Fruit fly (Drosophila melanogaster): ENCODE measurements around the gene Nek2.

The Nek2 gene

DNA sequence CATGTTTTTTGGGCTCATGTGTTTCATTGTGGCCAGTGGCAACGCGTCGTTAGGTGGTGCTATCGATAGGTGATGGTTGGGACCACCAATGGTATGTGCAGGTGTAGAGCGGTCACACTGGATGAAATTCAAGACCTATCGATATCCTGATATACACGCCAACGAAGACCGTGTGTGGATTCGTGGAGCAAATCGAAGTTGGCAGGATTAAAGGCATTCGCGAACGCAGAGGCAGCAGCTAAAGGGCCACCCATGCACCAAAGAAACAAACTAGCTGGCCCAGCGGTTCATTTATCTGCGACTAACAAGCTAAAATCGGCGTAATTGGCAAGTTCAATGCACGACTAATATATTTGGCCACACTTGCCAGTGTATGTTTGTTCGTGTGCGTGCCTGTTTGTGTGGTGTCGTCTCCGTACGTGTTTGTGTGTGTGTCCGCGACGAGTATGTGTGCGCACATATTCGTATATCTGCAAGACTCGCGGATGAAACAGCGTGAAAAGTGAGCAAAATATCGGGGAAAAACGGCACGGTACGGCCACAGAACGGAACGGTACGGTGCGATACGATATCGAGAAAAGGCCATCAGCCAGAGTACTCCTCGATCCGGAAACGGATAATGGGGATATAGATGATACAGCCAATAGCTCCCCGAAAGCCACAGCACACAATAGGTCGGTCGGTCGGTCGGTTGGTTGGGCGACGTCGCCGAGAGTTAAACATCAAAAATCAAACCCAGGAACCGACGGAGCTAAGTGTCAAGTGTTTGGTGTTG lies 44.5 kb upstream of the Nek2 start, which contains the start of gene Ubr3 (continued):
- TF ChIP-seq Fer3 (tag; optimal IDR thresholded peaks at IDR 0.05), result no peak
- TF ChIP-seq gro (GFP tag; optimal IDR thresholded peaks at IDR 0.05), result no peak
- peak; percentile 22 for TF ChIP-seq zfh2 (GFP tag; optimal IDR thresholded peaks at IDR 0.05)
- no peak for TF ChIP-seq CG10979 (tag; optimal IDR thresholded peaks at IDR 0.05)
- peak; percentile 57 for TF ChIP-seq Nf-YC (tag; optimal IDR thresholded peaks at IDR 0.05)
- 0 out of 2 replicates have a peak, but pooled peaks have one; percentile 18 for TF ChIP-seq CG32532 (GFP tag; IDR thresholded peaks at IDR 0.05)
- no peak for TF ChIP-seq CkIIα-i1 (GFP tag; IDR thresholded peaks at IDR 0.05)
- TF ChIP-seq CG31224 (GFP tag; IDR thresholded peaks at IDR 0.05), result no peak
- no peak for TF ChIP-seq Hsf (GFP tag; optimal IDR thresholded peaks at IDR 0.05)
- no peak for TF ChIP-seq dan (GFP tag; IDR thresholded peaks at IDR 0.05)
- no peak for TF ChIP-seq Dfd (GFP tag; optimal IDR thresholded peaks at IDR 0.05)
- TF ChIP-seq cato (GFP tag; optimal IDR thresholded peaks at IDR 0.05; ENCODE audit: borderline replicate concordance), result no peak
- TF ChIP-seq ems (GFP tag; optimal IDR thresholded peaks at IDR 0.05), result no peak
- no peak for TF ChIP-seq CG13624 (GFP tag; optimal IDR thresholded peaks at IDR 0.05)
- TF ChIP-seq CG7839 (tag; optimal IDR thresholded peaks at IDR 0.05), result peak; percentile 5
- peak; percentile 7 for TF ChIP-seq CG11504 (tag; optimal IDR thresholded peaks at IDR 0.05)
- TF ChIP-seq cad (GFP tag; optimal IDR thresholded peaks at IDR 0.05), result no peak
- no peak for TF ChIP-seq CG18764 (GFP tag; optimal IDR thresholded peaks at IDR 0.05)
- 0 out of 2 replicates have a peak, but pooled peaks have one; percentile 21 for TF ChIP-seq NFAT (GFP tag; IDR thresholded peaks at IDR 0.05)
- TF ChIP-seq run (tag; optimal IDR thresholded peaks at IDR 0.05), result no peak
- no peak for TF ChIP-seq CG15073 (GFP tag; optimal IDR thresholded peaks at IDR 0.05)
- no peak for TF ChIP-seq CG8290 (GFP tag; optimal IDR thresholded peaks at IDR 0.05)
- TF ChIP-seq CG8290 (tag; optimal IDR thresholded peaks at IDR 0.05), result peak in 1 of 2 experiments; percentile 59
- peak; percentile 74 for TF ChIP-seq CG6791 (GFP tag; IDR thresholded peaks at IDR 0.05; ENCODE audit: partially characterized antibody)
- no peak for TF ChIP-seq da (GFP tag; optimal IDR thresholded peaks at IDR 0.05)
- TF ChIP-seq Hmx (GFP tag; optimal IDR thresholded peaks at IDR 0.05), result no peak
- no peak for TF ChIP-seq danr (GFP tag; IDR thresholded peaks at IDR 0.05)
- no peak for TF ChIP-seq tup (GFP tag; optimal IDR thresholded peaks at IDR 0.05)
- no peak for TF ChIP-seq gt (GFP tag; IDR thresholded peaks at IDR 0.05)
- peak; percentile 59 for TF ChIP-seq ato (GFP tag; IDR thresholded peaks at IDR 0.05; ENCODE audit: partially characterized antibody)
- peak; percentile 67 for TF ChIP-seq Med (GFP tag)
- TF ChIP-seq h (optimal IDR thresholded peaks at IDR 0.05), result no peak
- peak; percentile 95 for TF ChIP-seq CG8478 (optimal IDR thresholded peaks at IDR 0.05)
- peak; percentile 2 for TF ChIP-seq CG15269 (tag; optimal IDR thresholded peaks at IDR 0.05)
- peak; percentile 80 for TF ChIP-seq CG4617 (GFP tag; optimal IDR thresholded peaks at IDR 0.05; ENCODE audit: borderline replicate concordance)
- no peak for TF ChIP-seq CG10267 (tag; optimal IDR thresholded peaks at IDR 0.05)
- TF ChIP-seq CG4820 (GFP tag; optimal IDR thresholded peaks at IDR 0.05), result no peak
- TF ChIP-seq abd-A (tag; optimal IDR thresholded peaks at IDR 0.05), result no peak
- TF ChIP-seq CG12071 (GFP tag; optimal IDR thresholded peaks at IDR 0.05), result no peak
- TF ChIP-seq CG1832 (GFP tag; optimal IDR thresholded peaks at IDR 0.05), result no peak
- TF ChIP-seq CG16813 (GFP tag; IDR thresholded peaks at IDR 0.05; ENCODE audit: partially characterized antibody), result peak; percentile 80
- TF ChIP-seq CG12744 (GFP tag; optimal IDR thresholded peaks at IDR 0.05), result no peak
- peak; percentile 2 for TF ChIP-seq CG9609 (GFP tag; optimal IDR thresholded peaks at IDR 0.05)
- peak; percentile 39 for TF ChIP-seq CG10147 (GFP tag; optimal IDR thresholded peaks at IDR 0.05)
- peak; percentile 71 for TF ChIP-seq CG1603 (tag; optimal IDR thresholded peaks at IDR 0.05)
- TF ChIP-seq Lpt (GFP tag; optimal IDR thresholded peaks at IDR 0.05), result no peak
- TF ChIP-seq Gsc (GFP tag; IDR thresholded peaks at IDR 0.05), result no peak
- no peak for TF ChIP-seq dati (GFP tag; IDR thresholded peaks at IDR 0.05)
- no peak for TF ChIP-seq pb (GFP tag; optimal IDR thresholded peaks at IDR 0.05)
- TF ChIP-seq Dp (GFP tag; optimal IDR thresholded peaks at IDR 0.05), result peak; percentile 8
- peak; percentile 82 for TF ChIP-seq CG42726 (GFP tag; IDR thresholded peaks at IDR 0.05; ENCODE audit: partially characterized antibody)

Data from whole organism, embryonic.